Worm (Caenorhabditis elegans): Measurements from ENCODE around the gene C04A11.5.
A peak's percentile ranks its signal among the peaks of the same experiment; 100 is the strongest.

The C04A11.5 gene

DNA sequence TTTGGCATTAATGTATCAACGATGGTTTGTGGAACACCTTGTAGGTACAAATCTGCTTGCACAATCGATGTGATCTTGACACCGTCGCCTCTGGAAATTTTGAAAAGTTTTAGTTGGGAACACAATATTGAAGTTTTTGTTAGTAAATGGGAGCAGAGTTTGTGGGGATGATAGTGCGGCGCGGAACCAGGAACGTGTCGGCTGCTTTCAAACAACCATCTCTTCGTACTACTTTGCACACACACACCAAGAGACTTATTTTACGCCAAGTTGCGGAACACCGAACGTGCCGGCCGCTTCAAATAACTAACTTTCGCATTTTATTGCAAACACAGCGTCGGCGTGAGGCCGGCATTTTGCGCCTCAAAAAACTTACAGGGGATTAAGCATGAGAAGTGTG is 44.7 kb downstream of the C04A11.5 start:
- TF ChIP-seq T20F7.1 (GFP tag; optimal IDR thresholded peaks at IDR 0.05): no peak
- TF ChIP-seq mep-1 (tag; optimal IDR thresholded peaks at IDR 0.05): no peak
- TF ChIP-seq skn-1 (tag; optimal IDR thresholded peaks at IDR 0.05): no peak
- TF ChIP-seq D1046.2 (GFP tag; IDR thresholded peaks at IDR 0.05): no peak
- TF ChIP-seq sdz-12 (GFP tag; optimal IDR thresholded peaks at IDR 0.05): no peak

DNA sequence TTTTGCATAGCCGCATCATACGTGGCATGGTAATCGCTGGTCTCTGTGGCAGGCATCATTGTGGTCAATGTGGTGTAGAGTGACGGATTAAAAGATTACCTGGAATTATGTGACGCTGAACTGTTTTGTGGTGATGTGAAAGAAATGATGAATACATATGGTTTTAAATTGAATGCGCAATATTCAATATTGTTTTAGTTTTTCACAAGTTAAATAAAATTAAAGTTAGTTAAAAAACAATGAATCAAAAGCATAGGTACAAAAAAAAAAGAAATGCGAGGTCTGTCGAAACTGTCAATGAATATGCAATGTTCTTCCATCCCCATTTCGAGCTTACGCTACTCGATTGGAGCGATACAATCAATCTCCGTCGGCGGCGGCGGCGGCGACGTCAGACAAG is 47.5 kb downstream of the C04A11.5 start, which contains the start of gene K02D3.2:
K02D3.2 (minus strand) TSS at position 101 of the 400 bp plus-strand sequence.
- TF ChIP-seq sdz-12 (GFP tag; optimal IDR thresholded peaks at IDR 0.05) (no peak), ZK337.2 (GFP tag; IDR thresholded peaks at IDR 0.05) (no peak), set-16 (GFP tag; IDR thresholded peaks at IDR 0.05) (no peak), ZK546.5 (tag; optimal IDR thresholded peaks at IDR 0.05) (no peak), lin-39 (tag; optimal IDR thresholded peaks at IDR 0.05) (no peak), ces-1 (GFP tag; optimal IDR thresholded peaks at IDR 0.05) (no peak), lir-3 (tag; optimal IDR thresholded peaks at IDR 0.05) (no peak), daf-12 (tag; optimal IDR thresholded peaks at IDR 0.05) (no peak), snpc-4 (tag; optimal IDR thresholded peaks at IDR 0.05) (no peak), T20F7.1 (GFP tag; optimal IDR thresholded peaks at IDR 0.05) (no peak), F44E2.7 (GFP tag; IDR thresholded peaks at IDR 0.05) (no peak), snpc-1.2 (GFP tag; IDR thresholded peaks at IDR 0.05) (no peak), R02D3.7 (tag; optimal IDR thresholded peaks at IDR 0.05) (no peak), nhr-76 (tag; optimal IDR thresholded peaks at IDR 0.05) (no peak)

DNA sequence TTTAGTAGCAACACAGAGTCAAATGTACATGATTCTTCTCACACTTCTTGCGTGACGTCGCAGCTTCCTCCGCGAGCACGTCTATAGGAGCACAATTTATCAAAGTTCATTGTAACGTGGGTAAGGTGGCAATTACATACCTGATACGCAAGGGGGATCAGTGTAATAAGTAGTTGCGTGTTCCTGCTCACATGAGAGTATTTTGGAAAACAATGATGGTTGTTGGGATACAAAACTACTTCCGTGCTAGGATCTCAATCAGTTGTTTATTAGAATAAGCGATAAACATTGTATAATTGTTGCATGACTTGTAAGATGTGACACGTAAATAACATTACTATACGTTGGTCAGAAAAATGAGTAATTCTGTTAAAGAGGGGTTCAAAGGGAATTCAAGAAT is 48.6 kb downstream of the C04A11.5 start:
- no peak for TF ChIP-seq zfp-2 (tag; optimal IDR thresholded peaks at IDR 0.05)
- TF ChIP-seq ces-1 (GFP tag; optimal IDR thresholded peaks at IDR 0.05): no peak
- TF ChIP-seq ceh-82 (tag; optimal IDR thresholded peaks at IDR 0.05): no peak
- TF ChIP-seq dpl-1 (GFP tag; optimal IDR thresholded peaks at IDR 0.05): no peak
- TF ChIP-seq egl-27 (tag; optimal IDR thresholded peaks at IDR 0.05): no peak
- TF ChIP-seq sdz-12 (GFP tag; optimal IDR thresholded peaks at IDR 0.05): no peak
- no peak for TF ChIP-seq madf-9 (GFP tag; conservative IDR thresholded peaks at IDR 0.05)
- TF ChIP-seq daf-19 (GFP tag; conservative IDR thresholded peaks at IDR 0.05): no peak
- no peak for TF ChIP-seq nhr-77 (tag; optimal IDR thresholded peaks at IDR 0.05)
- no peak for TF ChIP-seq T26A8.4 (GFP tag; IDR thresholded peaks at IDR 0.05)
- peak in 1 of 2 experiments; percentile 72 for TF ChIP-seq daf-16 (GFP tag; optimal IDR thresholded peaks at IDR 0.05)
- TF ChIP-seq daf-16 (tag; optimal IDR thresholded peaks at IDR 0.05): no peak
- no peak for TF ChIP-seq lin-38 (GFP tag; IDR thresholded peaks at IDR 0.05)
- no peak for TF ChIP-seq ztf-7 (tag; optimal IDR thresholded peaks at IDR 0.05)
- no peak for TF ChIP-seq lim-7 (GFP tag; IDR thresholded peaks at IDR 0.05)
- no peak for TF ChIP-seq cey-2 (tag; optimal IDR thresholded peaks at IDR 0.05; ENCODE audit: borderline replicate concordance, insufficient read depth)
- TF ChIP-seq nhr-11 (tag; optimal IDR thresholded peaks at IDR 0.05): peak; percentile 23
- no peak for TF ChIP-seq skn-1 (tag; optimal IDR thresholded peaks at IDR 0.05)
- TF ChIP-seq php-3 (GFP tag; IDR thresholded peaks at IDR 0.05): no peak

DNA sequence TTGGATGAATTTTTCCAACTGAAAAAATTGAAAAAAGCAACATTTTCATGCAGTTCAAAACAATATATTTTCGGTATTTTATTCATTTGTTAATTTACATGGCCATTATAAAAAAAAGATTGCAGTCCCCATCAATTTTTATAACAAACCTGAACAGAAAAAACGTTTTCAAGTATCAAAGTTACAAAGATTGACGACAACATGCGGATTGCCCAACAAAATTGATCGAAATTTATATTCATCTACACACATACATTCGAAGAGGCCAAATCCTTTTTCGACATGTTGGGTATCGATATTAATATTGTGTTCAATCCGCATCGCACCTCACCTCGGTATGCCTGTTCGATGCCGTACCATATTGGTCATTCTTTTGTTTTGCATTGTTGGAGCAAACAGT is 49.5 kb downstream of the C04A11.5 start, which contains the start of gene K11E4.1:
K11E4.1 (plus strand) TSS at position 301 of the 400 bp plus-strand sequence.
- TF ChIP-seq ceh-82 (tag; optimal IDR thresholded peaks at IDR 0.05): no peak
- TF ChIP-seq zfp-3 (GFP tag; conservative IDR thresholded peaks at IDR 0.05): no peak
- TF ChIP-seq gei-8 (GFP tag; optimal IDR thresholded peaks at IDR 0.05): no peak
- no peak for TF ChIP-seq rbr-2 (tag; optimal IDR thresholded peaks at IDR 0.05)
- no peak for TF ChIP-seq Y48G9A.11 (GFP tag; IDR thresholded peaks at IDR 0.05)
- no peak for TF ChIP-seq skn-1 (tag; optimal IDR thresholded peaks at IDR 0.05)
- no peak for TF ChIP-seq dpl-1 (GFP tag; optimal IDR thresholded peaks at IDR 0.05)
- TF ChIP-seq nhr-11 (tag; optimal IDR thresholded peaks at IDR 0.05): no peak
- no peak for TF ChIP-seq hlh-30 (tag; optimal IDR thresholded peaks at IDR 0.05; ENCODE audit: insufficient read depth)
- TF ChIP-seq daf-12 (tag; optimal IDR thresholded peaks at IDR 0.05): no peak
- TF ChIP-seq mxl-2 (GFP tag; conservative IDR thresholded peaks at IDR 0.05): no peak
- TF ChIP-seq set-16 (GFP tag; IDR thresholded peaks at IDR 0.05): no peak
- no peak for TF ChIP-seq ceh-62 (tag; optimal IDR thresholded peaks at IDR 0.05)
- TF ChIP-seq daf-8 (GFP tag; IDR thresholded peaks at IDR 0.05): no peak
- TF ChIP-seq F49E8.2 (tag; optimal IDR thresholded peaks at IDR 0.05; ENCODE audit: borderline replicate concordance): no peak
- TF ChIP-seq nhr-42 (GFP tag; IDR thresholded peaks at IDR 0.05): no peak
- TF ChIP-seq snpc-4 (tag; optimal IDR thresholded peaks at IDR 0.05): no peak
- TF ChIP-seq pha-4 (GFP tag; IDR thresholded peaks at IDR 0.05): no peak
- TF ChIP-seq pha-4 (tag; optimal IDR thresholded peaks at IDR 0.05): no peak
